Fruit fly (Drosophila melanogaster) whole organism, prepupa: ENCODE data around the gene CG31869.

Source experiments
- Blimp-1 ChIP-seq: fragments of 200-800 bp; sonication (Bioruptor generic); optimal IDR thresholded peaks from 3 replicates; lab custom pipeline; 2017; ENCODE audit warnings: missing biosample characterization, missing genetic modification characterization, mild to moderate bottlenecking, moderate library complexity, missing genetic modification reagents
- CG10631 ChIP-seq: fragments of 200-800 bp; sonication (Bioruptor generic); optimal IDR thresholded peaks from 2 replicates; lab custom pipeline; 2016; ENCODE audit warnings: missing biosample characterization, missing genetic modification characterization
- CG11762 ChIP-seq: fragments of 200-800 bp; sonication (Bioruptor generic); optimal IDR thresholded peaks from 3 replicates; lab custom pipeline; 2016; ENCODE audit warnings: missing biosample characterization, missing genetic modification characterization; ENCODE audit not compliant: insufficient read depth
- CG15336 ChIP-seq: fragments of 200-800 bp; sonication (Bioruptor generic); IDR thresholded peaks from 2 replicates; pipeline ENCODE4 v1.3.6; 2022; ENCODE audit warnings: missing biosample characterization, missing genetic modification characterization
- CG1621 ChIP-seq: fragments of 200-800 bp; sonication (Bioruptor generic); optimal IDR thresholded peaks from 3 replicates; lab custom pipeline; 2018; ENCODE audit warnings: missing biosample characterization, mild to moderate bottlenecking, missing genetic modification characterization
- CG16779 ChIP-seq: fragments of 200-800 bp; sonication (Bioruptor generic); optimal IDR thresholded peaks from 3 replicates; lab custom pipeline; 2017; ENCODE audit warnings: missing biosample characterization, mild to moderate bottlenecking, missing genetic modification characterization
- CG3032 ChIP-seq: fragments of 200-800 bp; optimal IDR thresholded peaks from 2 replicates; lab custom pipeline; 2019; ENCODE audit warnings: missing biosample characterization, mild to moderate bottlenecking, missing genetic modification characterization, moderate library complexity
- CG32006 ChIP-seq: fragments of 200-800 bp; sonication (Bioruptor generic); optimal IDR thresholded peaks from 3 replicates; lab custom pipeline; 2017; ENCODE audit warnings: missing biosample characterization, mild to moderate bottlenecking, missing genetic modification characterization
- CG34406 ChIP-seq: fragments of 200-800 bp; sonication (Bioruptor generic); optimal IDR thresholded peaks from 3 replicates; lab custom pipeline; 2016; ENCODE audit warnings: missing biosample characterization, missing genetic modification characterization
- CG6163 ChIP-seq: fragments of 200-800 bp; sonication (Bioruptor generic); IDR thresholded peaks from 3 replicates; pipeline ENCODE4 v1.3.6; 2022; ENCODE audit warnings: missing biosample characterization, missing genetic modification characterization
- Eip78C ChIP-seq: fragments of 200-800 bp; sonication (Bioruptor generic); peaks from one replicate; lab custom pipeline; 2016; ENCODE audit warnings: missing biosample characterization, missing genetic modification characterization
- Hr38 ChIP-seq: sonication (Bioruptor generic); optimal IDR thresholded peaks from 2 replicates; lab custom pipeline; 2016; ENCODE audit warnings: missing biosample characterization, missing genetic modification characterization
- Hr39 ChIP-seq: fragments of 200-800 bp; sonication (Bioruptor generic); optimal IDR thresholded peaks from 2 replicates; lab custom pipeline; 2016; ENCODE audit warnings: missing biosample characterization, missing genetic modification characterization
- Hr4 ChIP-seq: fragments of 200-800 bp; sonication (Bioruptor generic); optimal IDR thresholded peaks from 3 replicates; lab custom pipeline; 2016; ENCODE audit warnings: missing biosample characterization, missing genetic modification characterization
- Smox ChIP-seq: fragments of 200-800 bp; sonication (Bioruptor generic); optimal IDR thresholded peaks from 3 replicates; lab custom pipeline; 2016; ENCODE audit warnings: missing biosample characterization, missing genetic modification characterization
- Sox102F ChIP-seq: fragments of 200-800 bp; sonication (Bioruptor generic); optimal IDR thresholded peaks from 2 replicates; lab custom pipeline; 2016; ENCODE audit warnings: missing biosample characterization, mild to moderate bottlenecking, missing genetic modification characterization
- Sox15 ChIP-seq: fragments of 200-800 bp; sonication (Bioruptor generic); optimal IDR thresholded peaks from 3 replicates; lab custom pipeline; 2016; ENCODE audit warnings: missing biosample characterization, missing genetic modification characterization
- cyc ChIP-seq: fragments of 200-800 bp; sonication (Bioruptor generic); optimal IDR thresholded peaks from 3 replicates; lab custom pipeline; 2016; ENCODE audit warnings: missing biosample characterization, missing genetic modification characterization
- fd85E ChIP-seq: fragments of 200-800 bp; sonication (Bioruptor generic); optimal IDR thresholded peaks from 3 replicates; lab custom pipeline; 2016; ENCODE audit warnings: missing biosample characterization, missing genetic modification characterization
- fkh ChIP-seq: fragments of 200-800 bp; sonication (Bioruptor generic); optimal IDR thresholded peaks from 3 replicates; lab custom pipeline; 2017; ENCODE audit warnings: missing biosample characterization, mild to moderate bottlenecking, missing genetic modification characterization, moderate library complexity
- lz ChIP-seq: fragments of 200-800 bp; sonication (Bioruptor generic); optimal IDR thresholded peaks from 3 replicates; lab custom pipeline; 2016; ENCODE audit warnings: missing biosample characterization, missing genetic modification characterization
- net ChIP-seq: fragments of 200-800 bp; sonication (Bioruptor generic); optimal IDR thresholded peaks from 3 replicates; lab custom pipeline; 2016; ENCODE audit warnings: missing biosample characterization, missing genetic modification characterization
- salr ChIP-seq, 2 experiments: fragments of 200-800 bp; sonication (Bioruptor generic); optimal IDR thresholded peaks; 3 replicates each; lab custom pipeline; 2016 to 2018; ENCODE audit warnings: missing biosample characterization in 2 of 2, missing genetic modification characterization in 2 of 2, mild to moderate bottlenecking in 1 of 2
- ss ChIP-seq, 2 experiments: fragments of 200-800 bp; sonication (Bioruptor generic); optimal IDR thresholded peaks; 2 replicates in 1 of 2; 3 replicates in 1 of 2; lab custom pipeline; 2017 to 2018; ENCODE audit warnings: mild to moderate bottlenecking in 2 of 2, missing biosample characterization in 2 of 2, missing genetic modification characterization in 2 of 2, moderate library complexity in 1 of 2
- vri ChIP-seq: fragments of 200-800 bp; sonication (Bioruptor generic); optimal IDR thresholded peaks from 3 replicates; lab custom pipeline; 2016; ENCODE audit warnings: missing biosample characterization, mild to moderate bottlenecking, missing genetic modification characterization

Gene CG31869

DNA sequence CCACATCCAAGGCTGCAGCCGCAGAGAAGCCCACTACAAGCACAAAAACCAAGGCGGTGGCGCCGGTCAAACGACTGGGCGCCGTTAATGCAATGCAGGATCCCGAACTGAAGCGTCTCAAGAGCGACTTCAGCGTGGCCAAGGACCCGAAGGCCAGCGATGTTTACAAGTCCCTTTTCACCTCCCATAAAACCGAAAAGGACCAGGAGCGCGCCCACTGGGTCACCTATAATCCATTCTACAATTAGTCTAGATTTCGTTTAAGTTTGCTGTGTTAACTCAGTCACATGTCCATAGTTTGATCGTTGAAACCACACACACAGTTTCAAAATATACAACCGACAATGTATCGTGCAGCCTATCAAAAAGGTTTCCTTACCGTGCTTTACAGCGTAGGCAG, 71.0 kb downstream of the CG31869 start, which contains the start of gene CG17118:
CG17118 (plus strand) TSS at position 301 of the 400 bp plus-strand sequence.
- no peak for TF ChIP-seq ss (GFP tag; optimal IDR thresholded peaks at IDR 0.05; lab: Kevin White, UChicago)
- no peak for TF ChIP-seq CG34406 (GFP tag; lab: Kevin White, UChicago)
- no peak for TF ChIP-seq Sox15 (GFP tag; lab: Kevin White, UChicago)
- no peak for TF ChIP-seq net (GFP tag; lab: Kevin White, UChicago)
- TF ChIP-seq Hr4, result no peak
- no peak for TF ChIP-seq Blimp-1 (GFP tag; lab: Kevin White, UChicago)
- TF ChIP-seq CG1621, result no peak
- no peak for TF ChIP-seq Hr38 (GFP tag; lab: Kevin White, UChicago)
- no peak for TF ChIP-seq vri (GFP tag; lab: Kevin White, UChicago)
- no peak for TF ChIP-seq CG3032 (tag; lab: Kevin White, UChicago)
- no peak for TF ChIP-seq Smox

DNA sequence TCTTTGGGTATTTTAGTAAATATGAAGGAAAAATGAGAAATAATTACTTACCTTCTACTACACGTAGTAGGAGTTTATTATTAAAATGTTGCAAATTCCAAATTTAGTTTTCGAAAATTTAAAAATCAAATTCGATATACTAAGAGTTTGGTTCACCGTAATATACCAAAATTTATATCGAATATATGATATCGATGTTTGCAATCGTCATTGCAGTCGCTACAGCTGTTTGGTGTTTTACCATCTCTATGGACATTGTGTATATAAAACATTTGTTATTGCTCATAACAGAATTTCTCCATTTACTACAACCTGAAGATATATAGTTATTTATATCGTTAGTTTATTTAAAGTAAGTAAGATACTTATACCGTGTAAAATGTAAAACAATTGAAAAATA, 72.2 kb downstream of the CG31869 start, which contains the start of gene CG6443:
CG6443 (plus strand) TSS at position 228 of the 400 bp plus-strand sequence.
- no peak for TF ChIP-seq fd85E (GFP tag; lab: Kevin White, UChicago)
- TF ChIP-seq CG15336, result no peak
- TF ChIP-seq lz (GFP tag; lab: Kevin White, UChicago), result no peak
- no peak for TF ChIP-seq fkh
- TF ChIP-seq Sox15 (GFP tag; lab: Kevin White, UChicago), result no peak
- TF ChIP-seq Eip78C (GFP tag; lab: Kevin White, UChicago), result no peak
- TF ChIP-seq CG6163 (GFP tag; lab: Robert Waterston, UW), result no peak
- no peak for TF ChIP-seq CG1621
- no peak for TF ChIP-seq Hr4
- no peak for TF ChIP-seq salr (GFP tag; optimal IDR thresholded peaks at IDR 0.05; lab: Kevin White, UChicago)
- TF ChIP-seq Sox102F (GFP tag; lab: Kevin White, UChicago), result no peak
- TF ChIP-seq CG3032 (tag; lab: Kevin White, UChicago), result no peak
- no peak for TF ChIP-seq CG11762 (GFP tag; lab: Kevin White, UChicago)
- no peak for TF ChIP-seq cyc
- TF ChIP-seq CG10631 (GFP tag; lab: Kevin White, UChicago), result no peak
- TF ChIP-seq CG32006, result no peak

DNA sequence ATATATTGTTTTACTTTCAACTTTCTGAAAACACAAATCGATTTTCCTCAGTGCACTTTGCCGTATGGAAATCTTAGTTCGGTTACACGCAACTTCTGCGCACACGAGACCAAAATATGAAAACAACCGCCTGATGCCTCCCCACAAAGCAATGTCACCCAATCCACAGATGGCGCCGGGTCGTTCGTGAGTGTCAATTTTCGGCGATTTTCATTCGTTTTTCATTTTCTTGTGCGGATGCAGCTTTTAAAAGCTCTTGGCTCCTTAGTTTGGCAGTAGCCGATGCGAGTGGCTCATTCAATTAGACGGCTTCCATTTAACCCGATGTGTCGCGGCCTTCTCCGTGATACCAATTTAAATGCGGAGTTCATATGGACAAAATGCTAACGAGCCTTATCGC, 77.0 kb downstream of the CG31869 start, which contains the start of gene CG6431:
CG6431 (plus strand) TSS at position 301 of the 400 bp plus-strand sequence.
- TF ChIP-seq CG34406 (GFP tag; lab: Kevin White, UChicago) (no peak), Blimp-1 (GFP tag; lab: Kevin White, UChicago) (no peak), Sox15 (GFP tag; lab: Kevin White, UChicago) (no peak), Hr39 (GFP tag; lab: Kevin White, UChicago) (no peak), CG32006 (no peak), CG16779 (tag; lab: Kevin White, UChicago) (no peak)
- TF ChIP-seq, all 60 proteins: peak for 0
